Fruit fly (Drosophila melanogaster) whole organism, embryonic: ENCODE data around the gene jv.
A peak's percentile ranks its signal among the peaks of the same experiment; 100 is the strongest.

ENCODE experiments used
- Bdp1 ChIP-seq: fragments of 200-800 bp; sonication (Bioruptor generic); optimal IDR thresholded peaks from 3 replicates; lab custom pipeline; 2016; ENCODE audit warnings: missing biosample characterization, missing genetic modification characterization
- CG10274 ChIP-seq: fragments of 200-800 bp; sonication (Bioruptor generic); optimal IDR thresholded peaks from 3 replicates; lab custom pipeline; 2017; ENCODE audit warnings: missing biosample characterization, mild to moderate bottlenecking, missing genetic modification characterization
- CG13123 ChIP-seq: fragments of 200-800 bp; sonication (Bioruptor generic); optimal IDR thresholded peaks from 2 replicates; lab custom pipeline; 2016; ENCODE audit warnings: missing biosample characterization, missing genetic modification characterization
- CG15514 ChIP-seq: fragments of 200-800 bp; sonication (Bioruptor generic); optimal IDR thresholded peaks from 3 replicates; lab custom pipeline; 2017; ENCODE audit warnings: missing biosample characterization, missing genetic modification characterization, mild to moderate bottlenecking, moderate library complexity, missing genetic modification reagents
- CG15696 ChIP-seq: fragments of 200-800 bp; sonication (Bioruptor generic); optimal IDR thresholded peaks from 2 replicates; lab custom pipeline; 2019; ENCODE audit warnings: missing biosample characterization, mild to moderate bottlenecking, missing genetic modification characterization, moderate library complexity
- CG16815 ChIP-seq: fragments of 200-800 bp; sonication (Bioruptor generic); optimal IDR thresholded peaks from 3 replicates; lab custom pipeline; 2017; ENCODE audit warnings: missing biosample characterization, mild to moderate bottlenecking, missing genetic modification characterization
- CG18262 ChIP-seq: fragments of 200-800 bp; optimal IDR thresholded peaks from 3 replicates; lab custom pipeline; 2019; ENCODE audit warnings: missing biosample characterization, mild to moderate bottlenecking, missing genetic modification characterization, moderate library complexity
- CG18619 ChIP-seq: fragments of 200-800 bp; sonication (Bioruptor generic); optimal IDR thresholded peaks from 3 replicates; lab custom pipeline; 2017; ENCODE audit warnings: missing biosample characterization, mild to moderate bottlenecking, missing genetic modification characterization
- CG18764 ChIP-seq: fragments of 200-800 bp; sonication (Bioruptor generic); optimal IDR thresholded peaks from 3 replicates; lab custom pipeline; 2016; ENCODE audit warnings: missing biosample characterization, missing genetic modification characterization
- CG2199 ChIP-seq: fragments of 200-800 bp; sonication (Bioruptor generic); IDR thresholded peaks from 3 replicates; pipeline ENCODE4 v1.3.6; 2022; ENCODE audit warnings: missing biosample characterization, missing genetic modification characterization
- CG31441 ChIP-seq: fragments of 200-800 bp; sonication (Bioruptor generic); IDR thresholded peaks from 2 replicates; pipeline ENCODE4 v1.3.6; 2022; ENCODE audit warnings: missing biosample characterization, missing genetic modification characterization
- CG32767 ChIP-seq: fragments of 200-800 bp; sonication (Bioruptor generic); IDR thresholded peaks from 2 replicates; pipeline ENCODE4 v1.3.6; 2022; ENCODE audit warnings: missing biosample characterization, missing genetic modification characterization
- CG4404 ChIP-seq: fragments of 200-800 bp; sonication (Bioruptor generic); IDR thresholded peaks from 2 replicates; pipeline ENCODE4 v1.3.6; 2022; ENCODE audit warnings: missing biosample characterization, missing genetic modification characterization
- CG6683 ChIP-seq: fragments of 200-800 bp; sonication (Bioruptor generic); optimal IDR thresholded peaks from 2 replicates; lab custom pipeline; 2017; ENCODE audit warnings: missing biosample characterization, mild to moderate bottlenecking, missing genetic modification characterization, missing genetic modification reagents
- CG7372 ChIP-seq: fragments of 200-800 bp; sonication (Bioruptor generic); IDR thresholded peaks from 2 replicates; pipeline ENCODE4 v1.3.6; 2022; ENCODE audit warnings: missing biosample characterization, missing genetic modification characterization
- CG7556 ChIP-seq: fragments of 200-800 bp; sonication (Bioruptor generic); optimal IDR thresholded peaks from 2 replicates; lab custom pipeline; 2017; ENCODE audit warnings: missing biosample characterization, mild to moderate bottlenecking, missing genetic modification characterization
- CG8765 ChIP-seq: fragments of 200-800 bp; sonication (Bioruptor generic); IDR thresholded peaks from 2 replicates; pipeline ENCODE4 v1.3.6; 2022; ENCODE audit warnings: missing biosample characterization, missing genetic modification characterization
- Camta ChIP-seq: fragments of 200-800 bp; sonication (Bioruptor generic); optimal IDR thresholded peaks from 2 replicates; lab custom pipeline; 2016; ENCODE audit warnings: missing biosample characterization, missing genetic modification characterization
- D19A ChIP-seq: fragments of 200-800 bp; optimal IDR thresholded peaks from 3 replicates; lab custom pipeline; 2019; ENCODE audit warnings: missing biosample characterization, mild to moderate bottlenecking, missing genetic modification characterization, moderate library complexity
- Dip2 ChIP-seq: fragments of 200-800 bp; sonication (Bioruptor generic); IDR thresholded peaks from 2 replicates; pipeline ENCODE4 v1.3.6; 2022; ENCODE audit warnings: missing biosample characterization, missing genetic modification characterization
- Dp ChIP-seq: fragments of 200-800 bp; sonication (Bioruptor generic); optimal IDR thresholded peaks from 2 replicates; lab custom pipeline; 2018; ENCODE audit warnings: missing biosample characterization, mild to moderate bottlenecking, missing genetic modification characterization, moderate library complexity
- GATAe ChIP-seq: fragments of 200-800 bp; sonication (Bioruptor generic); conservative IDR thresholded peaks from 2 replicates; pipeline ENCODE4 v1.3.6; 2022; ENCODE audit warnings: missing biosample characterization, missing genetic modification characterization
- Hsf ChIP-seq: fragments of 200-800 bp; sonication (Bioruptor generic); optimal IDR thresholded peaks from 3 replicates; lab custom pipeline; 2016; ENCODE audit warnings: missing biosample characterization, missing genetic modification characterization
- MBD-R2 ChIP-seq: fragments of 200-800 bp; sonication (Bioruptor generic); IDR thresholded peaks from 2 replicates; pipeline ENCODE4 v1.3.6; 2022; ENCODE audit warnings: missing biosample characterization, missing genetic modification characterization
- Meics ChIP-seq: fragments of 200-800 bp; sonication (Bioruptor generic); optimal IDR thresholded peaks from 2 replicates; lab custom pipeline; 2017; ENCODE audit warnings: missing biosample characterization, mild to moderate bottlenecking, missing genetic modification characterization
- NC2β ChIP-seq: fragments of 200-800 bp; sonication (Bioruptor generic); optimal IDR thresholded peaks from 2 replicates; lab custom pipeline; 2016; ENCODE audit warnings: missing biosample characterization, missing genetic modification characterization
- NfI ChIP-seq: fragments of 200-800 bp; sonication (Bioruptor generic); optimal IDR thresholded peaks from 3 replicates; lab custom pipeline; 2018; ENCODE audit warnings: missing biosample characterization, mild to moderate bottlenecking, missing genetic modification characterization, moderate library complexity
- PHDP ChIP-seq: fragments of 200-800 bp; sonication (Bioruptor generic); optimal IDR thresholded peaks from 3 replicates; lab custom pipeline; 2018; ENCODE audit warnings: missing biosample characterization, mild to moderate bottlenecking, missing genetic modification characterization, moderate library complexity
- Ravus ChIP-seq: fragments of 200-800 bp; sonication (Bioruptor generic); IDR thresholded peaks from 2 replicates; pipeline ENCODE4 v1.3.6; 2022; ENCODE audit warnings: missing biosample characterization, missing genetic modification characterization
- Scr ChIP-seq: fragments of 200-800 bp; sonication (Bioruptor generic); IDR thresholded peaks from 2 replicates; pipeline ENCODE4 v1.3.6; 2022; ENCODE audit warnings: missing biosample characterization, missing genetic modification characterization; ENCODE audit not compliant: partially characterized antibody
- Sin3A ChIP-seq: fragments of >200 bp; optimal IDR thresholded peaks from 2 replicates; lab custom pipeline; 2018
- Sry-β ChIP-seq: fragments of 200-800 bp; sonication (Bioruptor generic); optimal IDR thresholded peaks from 2 replicates; lab custom pipeline; 2018; ENCODE audit warnings: missing biosample characterization, mild to moderate bottlenecking, missing genetic modification characterization, moderate library complexity
- ab ChIP-seq: fragments of 200-800 bp; sonication (Bioruptor generic); optimal IDR thresholded peaks from 2 replicates; lab custom pipeline; 2016; ENCODE audit warnings: missing biosample characterization, missing genetic modification characterization
- aop ChIP-seq: fragments of 200-800 bp; sonication (Bioruptor generic); IDR thresholded peaks from 2 replicates; pipeline ENCODE4 v1.3.6; 2022; ENCODE audit warnings: missing biosample characterization, missing genetic modification characterization
- ase ChIP-seq: fragments of 200-800 bp; sonication (Bioruptor generic); IDR thresholded peaks from 3 replicates; pipeline ENCODE4 v1.3.6; 2022; ENCODE audit warnings: missing biosample characterization, missing genetic modification characterization
- az2 ChIP-seq: fragments of 200-800 bp; sonication (Bioruptor generic); optimal IDR thresholded peaks from 3 replicates; lab custom pipeline; 2016; ENCODE audit warnings: missing biosample characterization, missing genetic modification characterization
- chif ChIP-seq, 2 experiments: fragments of 200-800 bp; sonication (Bioruptor generic); optimal IDR thresholded peaks; 3 replicates each; lab custom pipeline; 2016; ENCODE audit warnings: missing biosample characterization in 2 of 2, missing genetic modification characterization in 2 of 2
- crc ChIP-seq: fragments of 200-800 bp; sonication (Bioruptor generic); optimal IDR thresholded peaks from 2 replicates; lab custom pipeline; 2016; ENCODE audit warnings: missing biosample characterization, missing genetic modification characterization
- cwo ChIP-seq: fragments of 200-800 bp; sonication (Bioruptor generic); optimal IDR thresholded peaks from 3 replicates; lab custom pipeline; 2017; ENCODE audit warnings: missing biosample characterization, missing genetic modification characterization, mild to moderate bottlenecking, moderate library complexity, missing genetic modification reagents
- fd102C ChIP-seq: fragments of 200-800 bp; sonication (Bioruptor generic); optimal IDR thresholded peaks from 2 replicates; lab custom pipeline; 2018; ENCODE audit warnings: missing biosample characterization, mild to moderate bottlenecking, missing genetic modification characterization, moderate library complexity
- fd64A ChIP-seq: fragments of 200-800 bp; sonication (Bioruptor generic); optimal IDR thresholded peaks from 3 replicates; lab custom pipeline; 2018; ENCODE audit warnings: missing biosample characterization, mild to moderate bottlenecking, missing genetic modification characterization
- grau ChIP-seq: fragments of 200-800 bp; optimal IDR thresholded peaks from 3 replicates; lab custom pipeline; 2019; ENCODE audit warnings: missing biosample characterization, mild to moderate bottlenecking, missing genetic modification characterization, moderate library complexity
- gt ChIP-seq: fragments of 200-800 bp; sonication (Bioruptor generic); IDR thresholded peaks from 2 replicates; pipeline ENCODE4 v1.3.6; 2022; ENCODE audit warnings: missing biosample characterization, missing genetic modification characterization
- luna ChIP-seq: fragments of 200-800 bp; sonication (Bioruptor generic); optimal IDR thresholded peaks from 2 replicates; lab custom pipeline; 2016; ENCODE audit warnings: missing biosample characterization, missing genetic modification characterization
- mirr ChIP-seq: fragments of 200-800 bp; sonication (Bioruptor generic); optimal IDR thresholded peaks from 3 replicates; lab custom pipeline; 2018; ENCODE audit warnings: missing biosample characterization, mild to moderate bottlenecking, missing genetic modification characterization
- odd ChIP-seq: fragments of 200-800 bp; sonication (Bioruptor generic); optimal IDR thresholded peaks from 2 replicates; lab custom pipeline; 2017; ENCODE audit warnings: missing biosample characterization, mild to moderate bottlenecking, missing genetic modification characterization
- peb ChIP-seq: fragments of 200-800 bp; sonication (Bioruptor generic); IDR thresholded peaks from 2 replicates; pipeline ENCODE4 v1.3.6; 2022; ENCODE audit warnings: missing biosample characterization, missing genetic modification characterization
- run ChIP-seq: fragments of 200-800 bp; sonication (Bioruptor generic); optimal IDR thresholded peaks from 3 replicates; lab custom pipeline; 2018; ENCODE audit warnings: missing biosample characterization, mild to moderate bottlenecking, missing genetic modification characterization
- sim ChIP-seq: fragments of 200-800 bp; sonication (Bioruptor generic); IDR thresholded peaks from 2 replicates; pipeline ENCODE4 v1.3.6; 2022; ENCODE audit warnings: missing biosample characterization, missing genetic modification characterization
- trem ChIP-seq: fragments of 200-800 bp; optimal IDR thresholded peaks from 3 replicates; lab custom pipeline; 2019; ENCODE audit warnings: missing biosample characterization, mild to moderate bottlenecking, missing genetic modification characterization, moderate library complexity
- unpg ChIP-seq: fragments of 200-800 bp; sonication (Bioruptor generic); optimal IDR thresholded peaks from 3 replicates; lab custom pipeline; 2018; ENCODE audit warnings: missing biosample characterization, mild to moderate bottlenecking, missing genetic modification characterization, moderate library complexity
- usp ChIP-seq: fragments of >200 bp; optimal IDR thresholded peaks from 2 replicates; lab custom pipeline; 2017; ENCODE audit warnings: missing biosample characterization, missing genetic modification characterization

The jv gene

dm6 chr3L:6552968-6553402 is 36.3 kb downstream of the jv start (continued):
- TF ChIP-seq luna (GFP tag; lab: Kevin White, UChicago), result no peak
- peak; percentile 91 for TF ChIP-seq PHDP (tag; lab: Kevin White, UChicago)
- TF ChIP-seq D19A, result peak; percentile 70
- peak; percentile 28 for TF ChIP-seq NC2β
- TF ChIP-seq grau (tag; lab: Kevin White, UChicago), result peak; percentile 97
- TF ChIP-seq Dip2 (GFP tag; lab: Robert Waterston, UW), result no peak
- peak; percentile 52 for TF ChIP-seq run (tag; lab: Kevin White, UChicago)
- TF ChIP-seq CG13123 (GFP tag; lab: Kevin White, UChicago), result peak; percentile 67
- TF ChIP-seq CG7372 (GFP tag; lab: Robert Waterston, UW), result peak; percentile 84
- peak; percentile 53 for TF ChIP-seq CG15696 (tag; lab: Kevin White, UChicago)
- TF ChIP-seq usp (GFP tag; lab: Kevin White, UChicago), result no peak
- TF ChIP-seq CG18764 (GFP tag; lab: Kevin White, UChicago), result peak; percentile 51
- peak; percentile 45 for TF ChIP-seq trem (tag; lab: Kevin White, UChicago)
- peak; percentile 49 for TF ChIP-seq crc (GFP tag; lab: Kevin White, UChicago)
- TF ChIP-seq CG6683 (GFP tag; lab: Kevin White, UChicago), result peak; percentile 61
- TF ChIP-seq CG2199 (GFP tag; lab: Robert Waterston, UW), result no peak
- TF ChIP-seq CG18262 (tag; lab: Kevin White, UChicago), result peak; percentile 76
- peak; percentile 63 for TF ChIP-seq mirr (GFP tag; lab: Kevin White, UChicago)
- peak; percentile 92 for TF ChIP-seq unpg (GFP tag; lab: Kevin White, UChicago)
- TF ChIP-seq CG16815 (GFP tag; lab: Kevin White, UChicago), result peak; percentile 66
- TF ChIP-seq odd, result peak; percentile 82
- TF ChIP-seq CG10274, result peak; percentile 62
- TF ChIP-seq CG31441 (GFP tag; lab: Robert Waterston, UW), result peak; percentile 89
- peak; percentile 60; the same call in 1 of the 2 replicates for TF ChIP-seq GATAe
- peak; percentile 63 for TF ChIP-seq Ravus (GFP tag; lab: Robert Waterston, UW)
- peak; percentile 88 for TF ChIP-seq CG7556 (GFP tag; lab: Kevin White, UChicago)
- peak; percentile 49 for TF ChIP-seq Bdp1 (GFP tag; lab: Kevin White, UChicago)
- peak; percentile 87 for TF ChIP-seq cwo
- TF ChIP-seq CG8765, result peak; percentile 28; the same call in 1 of the 2 replicates
- no peak for TF ChIP-seq Scr (GFP tag; lab: Robert Waterston, UW)
- TF ChIP-seq Sry-β (GFP tag; lab: Kevin White, UChicago), result no peak
- peak; percentile 81 for TF ChIP-seq CG18619 (GFP tag; lab: Kevin White, UChicago)
- TF ChIP-seq az2 (GFP tag; lab: Kevin White, UChicago), result peak; percentile 83
- TF ChIP-seq MBD-R2 (GFP tag; lab: Robert Waterston, UW), result peak; percentile 79
- peak; percentile 71 for TF ChIP-seq chif (GFP tag; optimal IDR thresholded peaks at IDR 0.05; lab: Kevin White, UChicago)
- TF ChIP-seq ab (GFP tag; lab: Kevin White, UChicago), result no peak
- peak; percentile 84 for TF ChIP-seq Hsf (GFP tag; lab: Kevin White, UChicago)
- TF ChIP-seq ase, result peak; percentile 67; the same call in 2 of the 3 replicates
- TF ChIP-seq Sin3A (lab: Kevin White, UChicago), result no peak
- TF ChIP-seq CG32767 (GFP tag; lab: Robert Waterston, UW), result peak; percentile 82
- peak; percentile 89 for TF ChIP-seq Meics (GFP tag; lab: Kevin White, UChicago)
- TF ChIP-seq fd102C (GFP tag; lab: Kevin White, UChicago), result no peak
- peak; percentile 72 for TF ChIP-seq CG4404 (GFP tag; lab: Robert Waterston, UW)
- peak; percentile 70 for TF ChIP-seq CG15514 (GFP tag; lab: Kevin White, UChicago)
- peak; percentile 60 for TF ChIP-seq Camta
- peak; percentile 27; the same call in 1 of the 2 replicates for TF ChIP-seq sim (GFP tag; lab: Robert Waterston, UW)
- peak; percentile 89 for TF ChIP-seq NfI
- peak; percentile 13 for TF ChIP-seq fd64A (GFP tag; lab: Kevin White, UChicago)
- no peak for TF ChIP-seq peb (GFP tag; lab: Robert Waterston, UW)
- 0 out of 2 replicates have a peak, but pooled peaks have one; percentile 26 for TF ChIP-seq gt (GFP tag; lab: Robert Waterston, UW)
- TF ChIP-seq aop (GFP tag; lab: Robert Waterston, UW), result no peak
- TF ChIP-seq Dp (GFP tag; lab: Kevin White, UChicago), result no peak
